Worm (Caenorhabditis elegans) whole organism, L1 larva: ENCODE results near the gene hsb-1.
A peak's percentile ranks its signal among the peaks of the same experiment; 100 is the strongest.

Source experiments
- C34B4.2 ChIP-seq: sonication (generic microtip); optimal IDR thresholded peaks from 2 replicates; lab custom pipeline; 2017; ENCODE audit warnings: mild to moderate bottlenecking, missing genetic modification characterization, missing compliant biosample characterization
- ceh-82 ChIP-seq, 3 experiments: fragments of 150-350 bp in 1 of 3; sonication (generic microtip) in 2 of 3; optimal IDR thresholded peaks; 2 replicates each; lab custom pipeline; 2014 to 2017; ENCODE audit warnings: missing biosample characterization in 3 of 3, missing genetic modification characterization in 3 of 3
- dsc-1 ChIP-seq: sonication (generic microtip); optimal IDR thresholded peaks from 2 replicates; lab custom pipeline; 2016; ENCODE audit warnings: mild to moderate bottlenecking, missing genetic modification characterization, missing compliant biosample characterization
- efl-1 ChIP-seq, 4 experiments: fragments of 150-350 bp; optimal IDR thresholded peaks in 3 of 4; peaks in 1 of 4; 1 replicate in 1 of 4; 2 replicates in 3 of 4; lab custom pipeline; 2014; ENCODE audit warnings: missing biosample characterization in 2 of 4, missing genetic modification characterization in 2 of 4, missing genetic modification reagents in 2 of 4
- ets-5 ChIP-seq: fragments of 200-800 bp; sonication (Bioruptor generic); IDR thresholded peaks from 2 replicates; pipeline ENCODE4 v1.3.6; 2022; ENCODE audit warnings: missing genetic modification characterization, missing compliant biosample characterization
- fkh-4 ChIP-seq: sonication (generic microtip); optimal IDR thresholded peaks from 2 replicates; lab custom pipeline; 2016; ENCODE audit warnings: missing compliant biosample characterization, missing genetic modification characterization, borderline replicate concordance
- fkh-8 ChIP-seq: sonication (generic microtip); optimal IDR thresholded peaks from 2 replicates; lab custom pipeline; 2016; ENCODE audit warnings: mild to moderate bottlenecking, missing genetic modification characterization, missing compliant biosample characterization
- fos-1 ChIP-seq: fragments of 150-350 bp; optimal IDR thresholded peaks from 2 replicates; lab custom pipeline; 2014; ENCODE audit warnings: missing biosample characterization, missing genetic modification characterization
- grh-1 ChIP-seq: fragments of 200-800 bp; sonication (Bioruptor generic); IDR thresholded peaks from 2 replicates; pipeline ENCODE4 v1.3.6; 2022; ENCODE audit warnings: missing genetic modification reagents, missing genetic modification characterization, missing compliant biosample characterization
- hlh-17 ChIP-seq: fragments of 200-800 bp; sonication (Bioruptor generic); optimal IDR thresholded peaks from 2 replicates; lab custom pipeline; 2018; ENCODE audit warnings: missing genetic modification characterization, mild to moderate bottlenecking, missing compliant biosample characterization, moderate library complexity, borderline replicate concordance
- isw-1 ChIP-seq: fragments of 200-800 bp; sonication (Bioruptor generic); IDR thresholded peaks from 2 replicates; pipeline ENCODE4 v1.3.6; 2022; ENCODE audit warnings: missing genetic modification characterization, missing compliant biosample characterization
- jun-1 ChIP-seq: fragments of 150-350 bp; optimal IDR thresholded peaks from 2 replicates; lab custom pipeline; 2014; ENCODE audit warnings: missing biosample characterization, missing genetic modification reagents, missing genetic modification characterization
- lin-14 ChIP-seq: fragments of 200-800 bp; sonication (Bioruptor generic); optimal IDR thresholded peaks from 2 replicates; lab custom pipeline; 2018; ENCODE audit warnings: mild to moderate bottlenecking, missing genetic modification characterization, moderate library complexity, missing compliant biosample characterization
- lin-15B ChIP-seq: fragments of 150-350 bp; sonication (generic microtip); optimal IDR thresholded peaks from 3 replicates; lab custom pipeline; 2014; ENCODE audit warnings: missing biosample characterization, missing genetic modification characterization
- lin-35 ChIP-seq, 2 experiments: fragments of 150-350 bp; optimal IDR thresholded peaks; 2 replicates each; lab custom pipeline; 2014; ENCODE audit warnings: missing biosample characterization in 2 of 2, missing genetic modification characterization in 2 of 2, missing genetic modification reagents in 2 of 2
- lin-39 ChIP-seq: fragments of 150-350 bp; optimal IDR thresholded peaks from 2 replicates; lab custom pipeline; 2014; ENCODE audit warnings: missing biosample characterization, missing genetic modification reagents, missing genetic modification characterization
- lsy-2 ChIP-seq, 2 experiments: fragments of 150-350 bp; optimal IDR thresholded peaks; 2 replicates each; lab custom pipeline; 2014; ENCODE audit warnings: missing biosample characterization in 2 of 2, missing genetic modification characterization in 2 of 2
- mef-2 ChIP-seq: fragments of 150-350 bp; optimal IDR thresholded peaks from 2 replicates; lab custom pipeline; 2014; ENCODE audit warnings: missing biosample characterization, missing genetic modification characterization
- nhr-19 ChIP-seq: fragments of 200-800 bp; sonication (Bioruptor generic); conservative IDR thresholded peaks from 2 replicates; pipeline ENCODE4 v1.3.6; 2022; ENCODE audit warnings: missing genetic modification characterization, missing compliant biosample characterization
- nhr-20 ChIP-seq: sonication (generic microtip); optimal IDR thresholded peaks from 2 replicates; lab custom pipeline; 2016; ENCODE audit warnings: mild to moderate bottlenecking, missing genetic modification characterization, missing compliant biosample characterization
- nhr-28 ChIP-seq: fragments of 150-350 bp; optimal IDR thresholded peaks from 2 replicates; lab custom pipeline; 2014; ENCODE audit warnings: missing biosample characterization, missing genetic modification characterization
- nhr-47 ChIP-seq: sonication (generic microtip); optimal IDR thresholded peaks from 2 replicates; lab custom pipeline; 2016; ENCODE audit warnings: mild to moderate bottlenecking, missing genetic modification characterization, moderate library complexity, missing compliant biosample characterization
- nhr-77 ChIP-seq: fragments of 150-350 bp; optimal IDR thresholded peaks from 2 replicates; lab custom pipeline; 2014; ENCODE audit warnings: missing biosample characterization, missing genetic modification characterization
- nhr-84 ChIP-seq: sonication (generic microtip); optimal IDR thresholded peaks from 2 replicates; lab custom pipeline; 2017; ENCODE audit warnings: missing biosample characterization, missing genetic modification characterization
- nhr-85 ChIP-seq: sonication (generic microtip); peaks from one replicate; lab custom pipeline; 2016; ENCODE audit warnings: missing genetic modification characterization, inconsistent platforms, missing compliant biosample characterization
- nhr-90 ChIP-seq: sonication (generic microtip); optimal IDR thresholded peaks from 2 replicates; lab custom pipeline; 2016; ENCODE audit warnings: mild to moderate bottlenecking, missing genetic modification characterization, missing compliant biosample characterization; ENCODE audit not compliant: poor library complexity
- pag-3 ChIP-seq: sonication (generic microtip); optimal IDR thresholded peaks from 2 replicates; lab custom pipeline; 2017; ENCODE audit warnings: missing genetic modification characterization, mild to moderate bottlenecking, missing compliant biosample characterization, antibody characterized with exemption, borderline replicate concordance; ENCODE audit not compliant: insufficient read depth
- rnt-1 ChIP-seq: sonication (generic microtip); optimal IDR thresholded peaks from 2 replicates; lab custom pipeline; 2016; ENCODE audit warnings: mild to moderate bottlenecking, missing genetic modification characterization, moderate library complexity, missing compliant biosample characterization
- skn-1 ChIP-seq: fragments of 150-350 bp; optimal IDR thresholded peaks from 2 replicates; lab custom pipeline; 2014; ENCODE audit warnings: missing biosample characterization, missing genetic modification characterization
- snpc-4 ChIP-seq: fragments of 150-350 bp; optimal IDR thresholded peaks from 2 replicates; lab custom pipeline; 2014; ENCODE audit warnings: missing biosample characterization, missing genetic modification characterization
- snu-23 ChIP-seq: sonication (generic microtip); optimal IDR thresholded peaks from 2 replicates; lab custom pipeline; 2016; ENCODE audit warnings: missing genetic modification characterization, missing compliant biosample characterization
- sup-37 ChIP-seq: fragments of 200-800 bp; sonication (Bioruptor generic); optimal IDR thresholded peaks from 2 replicates; lab custom pipeline; 2018; ENCODE audit warnings: mild to moderate bottlenecking, missing genetic modification characterization, missing compliant biosample characterization
- swsn-7 ChIP-seq: sonication (generic microtip); optimal IDR thresholded peaks from 2 replicates; lab custom pipeline; 2016; ENCODE audit warnings: missing genetic modification characterization, missing compliant biosample characterization
- unc-30 ChIP-seq: sonication (generic microtip); optimal IDR thresholded peaks from 2 replicates; lab custom pipeline; 2017; ENCODE audit warnings: missing biosample characterization, missing genetic modification characterization
- unc-86 ChIP-seq: sonication (generic microtip); optimal IDR thresholded peaks from 2 replicates; lab custom pipeline; 2016; ENCODE audit warnings: missing genetic modification characterization, missing compliant biosample characterization
- ztf-11 ChIP-seq, 2 experiments: sonication (generic microtip); optimal IDR thresholded peaks; 2 replicates each; lab custom pipeline; 2016 to 2017; ENCODE audit warnings: missing genetic modification characterization in 2 of 2, missing biosample characterization in 1 of 2, missing compliant biosample characterization in 1 of 2
- ztf-4 ChIP-seq: fragments of 150-350 bp; optimal IDR thresholded peaks from 2 replicates; lab custom pipeline; 2014; ENCODE audit warnings: missing biosample characterization, missing genetic modification characterization

Gene hsb-1

ce11 chrIV:12573068-12573467 lies 6.0 kb upstream of the hsb-1 start, which contains the start of gene K08E7.5:
Gene K08E7.5 (plus strand): TSS chrIV:12573368.
- TF ChIP-seq nhr-85 (tag; lab: Kevin White, UChicago) = peak; percentile 23
- no peak for TF ChIP-seq nhr-28
- TF ChIP-seq pag-3 (tag; lab: Kevin White, UChicago) = no peak
- no peak for TF ChIP-seq fkh-8 (tag; lab: Kevin White, UChicago)
- TF ChIP-seq C34B4.2 (tag; lab: Kevin White, UChicago) = no peak

DNA sequence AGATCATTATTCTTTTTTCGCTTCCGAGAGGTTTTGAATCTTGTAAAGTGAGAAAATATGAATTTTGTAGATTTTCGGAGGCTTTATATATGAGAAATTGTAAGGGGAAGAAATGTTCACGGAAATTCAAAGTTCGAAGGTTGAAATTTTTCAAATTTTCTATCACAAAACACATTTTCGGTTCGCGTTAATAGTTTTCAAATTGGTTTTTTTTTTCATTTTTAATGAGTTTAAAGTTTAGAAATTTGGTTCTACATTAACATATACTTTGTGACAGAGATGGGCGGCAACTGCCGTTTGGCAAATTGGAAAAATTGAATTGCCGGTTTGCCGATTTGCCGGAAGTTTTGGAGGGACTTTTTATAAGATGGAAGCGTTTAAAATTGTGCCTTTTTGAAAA lies 4.0 kb upstream of the hsb-1 start, which contains the start of gene K08E7.4:
TSS of gene K08E7.4 (minus strand) at position 101 of the 400 bp plus-strand sequence.
- TF ChIP-seq lin-35 (GFP tag; optimal IDR thresholded peaks at IDR 0.05; lab: Kevin White, UChicago) = no peak
- no peak for TF ChIP-seq grh-1 (GFP tag; lab: Robert Waterston, UW)
- no peak for TF ChIP-seq nhr-90 (tag; lab: Kevin White, UChicago)
- TF ChIP-seq nhr-84 (tag; lab: Kevin White, UChicago) = no peak
- no peak for TF ChIP-seq swsn-7 (tag; lab: Kevin White, UChicago)
- no peak for TF ChIP-seq hlh-17 (GFP tag; lab: Kevin White, UChicago)
- TF ChIP-seq jun-1 = no peak
- no peak for TF ChIP-seq snpc-4 (tag; lab: Kevin White, UChicago)
- no peak for TF ChIP-seq lin-39 (tag; lab: Kevin White, UChicago)
- TF ChIP-seq isw-1 (GFP tag; lab: Robert Waterston, UW) = no peak
- no peak for TF ChIP-seq nhr-47 (tag; lab: Kevin White, UChicago)
- no peak for TF ChIP-seq ceh-82 (tag; optimal IDR thresholded peaks at IDR 0.05; lab: Kevin White, UChicago)
- TF ChIP-seq unc-86 (tag; lab: Kevin White, UChicago) = no peak
- TF ChIP-seq fkh-4 (tag; lab: Kevin White, UChicago) = no peak
- TF ChIP-seq nhr-19 (GFP tag; lab: Robert Waterston, UW) = no peak
- TF ChIP-seq nhr-20 (tag; lab: Kevin White, UChicago) = no peak

- TF ChIP-seq hlh-17 (GFP tag; lab: Kevin White, UChicago) (no peak), C34B4.2 (tag; lab: Kevin White, UChicago) (no peak), nhr-77 (no peak), nhr-28 (no peak), ets-5 (no peak), mef-2 (no peak), fos-1 (tag; lab: Kevin White, UChicago) (no peak), unc-30 (tag; lab: Kevin White, UChicago) (no peak), snpc-4 (tag; lab: Kevin White, UChicago) (no peak)
Observed at ce11 chrIV:12570546-12570945, 3.5 kb upstream of the hsb-1 start.

DNA sequence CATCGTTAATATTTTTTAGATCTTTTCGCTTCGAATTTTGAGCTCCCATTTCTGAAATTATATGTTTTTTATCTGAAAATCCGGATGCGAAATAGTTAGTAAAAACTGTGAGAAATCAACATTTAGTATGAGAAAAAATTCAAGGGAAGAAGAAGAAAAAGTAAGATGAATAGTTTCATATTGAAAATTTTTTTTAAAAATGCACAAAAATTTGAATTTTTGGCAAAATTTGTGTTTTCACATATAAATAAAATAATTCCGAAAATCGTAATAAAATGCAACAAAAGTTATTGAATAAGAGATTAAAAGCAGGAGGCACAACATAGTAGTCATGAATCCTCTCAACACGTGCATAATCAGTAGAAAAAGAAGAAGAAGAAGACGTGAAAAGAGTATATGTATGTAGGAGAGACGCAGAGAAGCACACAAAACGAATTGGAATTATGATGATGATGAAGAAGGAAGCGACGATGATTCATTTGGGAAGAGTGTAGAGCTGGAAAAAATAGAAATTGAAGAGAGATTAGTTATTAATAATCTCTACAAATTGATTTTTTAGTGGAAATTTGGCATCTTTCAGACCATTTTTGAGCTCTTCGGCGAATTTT lies 989 bp downstream of the hsb-1 start, which contains the start of gene eak-7:
TSS of gene eak-7 (minus strand) at position 51 of the 608 bp plus-strand sequence.
- TF ChIP-seq fos-1 (tag; lab: Kevin White, UChicago) (peak; percentile 46), lin-39 (tag; lab: Kevin White, UChicago) (no peak), snpc-4 (tag; lab: Kevin White, UChicago) (no peak), nhr-19 (GFP tag; lab: Robert Waterston, UW) (no peak), snu-23 (GFP tag; lab: Kevin White, UChicago) (peak; percentile 27), skn-1 (tag; lab: Kevin White, UChicago) (no peak), nhr-84 (tag; lab: Kevin White, UChicago) (no peak), sup-37 (GFP tag; lab: Kevin White, UChicago) (no peak), ztf-11 (tag; optimal IDR thresholded peaks at IDR 0.05; lab: Kevin White, UChicago) (no peak), rnt-1 (tag; lab: Kevin White, UChicago) (no peak), unc-30 (tag; lab: Kevin White, UChicago) (no peak), ets-5 (no peak), dsc-1 (tag; lab: Kevin White, UChicago) (peak; percentile 86), fkh-8 (tag; lab: Kevin White, UChicago) (peak; percentile 55), nhr-77 (no peak), efl-1 (optimal IDR thresholded peaks at IDR 0.05; lab: Kevin White, UChicago) (peak in 1 of 2 experiments; percentile 0), efl-1 (GFP tag; optimal IDR thresholded peaks at IDR 0.05 in 1 of 2; lab: Kevin White, UChicago) (peak in 1 of 2 experiments; percentile 68), ztf-4 (no peak), lin-14 (GFP tag; lab: Kevin White, UChicago) (peak; percentile 27), lin-15B (tag; lab: Kevin White, UChicago) (no peak), lsy-2 (tag; optimal IDR thresholded peaks at IDR 0.05; lab: Kevin White, UChicago) (no peak)
- TF ChIP-seq, all 84 proteins: peak for 6
